Fruit fly (Drosophila melanogaster): ENCODE results near the gene AdamTS-B.

Gene AdamTS-B

dm6 chrX:5724744-5725185, 26.4 kb downstream of the AdamTS-B start (continued):
- TF ChIP-seq Jarid2 (GFP tag; optimal IDR thresholded peaks at IDR 0.05) (peak; percentile 22), CG9727 (GFP tag; optimal IDR thresholded peaks at IDR 0.05) (peak; percentile 52), crp (GFP tag; optimal IDR thresholded peaks at IDR 0.05) (peak in 1 of 2 experiments; percentile 7), bcd (GFP tag; optimal IDR thresholded peaks at IDR 0.05) (peak; percentile 40), CG3407 (GFP tag; optimal IDR thresholded peaks at IDR 0.05) (peak; percentile 82), H2.0 (GFP tag; IDR thresholded peaks at IDR 0.05) (0 out of 2 replicates have a peak, but pooled peaks have one; percentile 37), sr (GFP tag; IDR thresholded peaks at IDR 0.05) (no peak), gcm (GFP tag; optimal IDR thresholded peaks at IDR 0.05) (peak; percentile 35), pan (optimal IDR thresholded peaks at IDR 0.05) (no peak), pan (GFP tag; optimal IDR thresholded peaks at IDR 0.05 in 1 of 2, IDR thresholded peaks at IDR 0.05 in 1 of 2) (peak in 1 of 2 experiments; percentile 55), so (GFP tag; IDR thresholded peaks at IDR 0.05) (peak; percentile 43; the same call in 1 of the 3 replicates), esg (GFP tag; conservative IDR thresholded peaks at IDR 0.05) (peak; percentile 53), CG1024 (GFP tag; IDR thresholded peaks at IDR 0.05) (peak; percentile 46), Gsc (GFP tag; IDR thresholded peaks at IDR 0.05) (0 out of 2 replicates have a peak, but pooled peaks have one; percentile 30), E2f2 (GFP tag; IDR thresholded peaks at IDR 0.05) (no peak), hb (GFP tag; IDR thresholded peaks at IDR 0.05; ENCODE audit: partially characterized antibody) (no peak), CG11456 (GFP tag; IDR thresholded peaks at IDR 0.05) (peak; percentile 6; the same call in 1 of the 3 replicates), D (optimal IDR thresholded peaks at IDR 0.05) (no peak), D (GFP tag; optimal IDR thresholded peaks at IDR 0.05) (peak; percentile 62), tgo (GFP tag; IDR thresholded peaks at IDR 0.05) (peak; percentile 38; the same call in 1 of the 3 replicates), Hey (tag; optimal IDR thresholded peaks at IDR 0.05) (no peak), Hmr (GFP tag; optimal IDR thresholded peaks at IDR 0.05) (no peak), CG11504 (tag; optimal IDR thresholded peaks at IDR 0.05) (peak; percentile 72), rib (GFP tag; IDR thresholded peaks at IDR 0.05) (no peak), ab (GFP tag; optimal IDR thresholded peaks at IDR 0.05) (no peak), bab2 (GFP tag; optimal IDR thresholded peaks at IDR 0.05) (peak; percentile 70), Fer2 (tag; optimal IDR thresholded peaks at IDR 0.05) (no peak), oc (tag; optimal IDR thresholded peaks at IDR 0.05) (no peak), CG8388 (GFP tag; optimal IDR thresholded peaks at IDR 0.05) (peak; percentile 20), row (GFP tag; IDR thresholded peaks at IDR 0.05) (peak; percentile 53), H15 (GFP tag; IDR thresholded peaks at IDR 0.05) (peak; percentile 30; the same call in 1 of the 3 replicates), Stat92E (GFP tag; optimal IDR thresholded peaks at IDR 0.05) (no peak), CG6765 (GFP tag; optimal IDR thresholded peaks at IDR 0.05) (no peak), CG11723 (GFP tag; optimal IDR thresholded peaks at IDR 0.05) (peak; percentile 49), Myb (GFP tag; optimal IDR thresholded peaks at IDR 0.05) (peak; percentile 4), HLH4C (GFP tag; IDR thresholded peaks at IDR 0.05; ENCODE audit: partially characterized antibody) (no peak), Vsx1 (GFP tag; optimal IDR thresholded peaks at IDR 0.05) (peak; percentile 21), CG11695 (GFP tag; IDR thresholded peaks at IDR 0.05) (no peak), ham (GFP tag; IDR thresholded peaks at IDR 0.05) (no peak), ems (GFP tag; optimal IDR thresholded peaks at IDR 0.05) (no peak), salm (tag; optimal IDR thresholded peaks at IDR 0.05) (peak; percentile 33), lola (GFP tag; optimal IDR thresholded peaks at IDR 0.05) (peak in 1 of 3 experiments; percentile 54), sqz (GFP tag; optimal IDR thresholded peaks at IDR 0.05) (peak; percentile 7), CG9876 (GFP tag; optimal IDR thresholded peaks at IDR 0.05) (peak; percentile 28), Hr51 (GFP tag; optimal IDR thresholded peaks at IDR 0.05) (peak; percentile 33 to 38), CG4707 (GFP tag; optimal IDR thresholded peaks at IDR 0.05) (peak; percentile 66), dmrt99B (tag; optimal IDR thresholded peaks at IDR 0.05) (peak; percentile 52), Bteb2 (GFP tag; optimal IDR thresholded peaks at IDR 0.05) (no peak), Awh (GFP tag; IDR thresholded peaks at IDR 0.05) (0 out of 2 replicates have a peak, but pooled peaks have one; percentile 35), CG7271 (tag; optimal IDR thresholded peaks at IDR 0.05) (peak; percentile 24)
